Worm (Caenorhabditis elegans) whole organism, midembryonic: ENCODE results near the gene F44E5.4.

ENCODE experiments used
- T22C8.4 ChIP-seq: fragments of 200-800 bp; sonication (Bioruptor generic); IDR thresholded peaks from 2 replicates; pipeline ENCODE4 v1.3.6; 2022; ENCODE audit warnings: missing genetic modification characterization, missing compliant biosample characterization
- cog-1 ChIP-seq: sonication (generic microtip); optimal IDR thresholded peaks from 2 replicates; lab custom pipeline; 2016; ENCODE audit warnings: missing genetic modification characterization, missing compliant biosample characterization
- med-1 ChIP-seq: sonication (generic microtip); optimal IDR thresholded peaks from 2 replicates; lab custom pipeline; 2017; ENCODE audit warnings: missing genetic modification characterization, mild to moderate bottlenecking, missing compliant biosample characterization, antibody characterized with exemption, missing genetic modification reagents; ENCODE audit not compliant: insufficient read depth
- ref-1 ChIP-seq: fragments of 200-800 bp; sonication (Bioruptor generic); conservative IDR thresholded peaks from 2 replicates; pipeline ENCODE4 v1.3.6; 2022; ENCODE audit warnings: missing genetic modification reagents, missing genetic modification characterization, missing compliant biosample characterization
- tab-1 ChIP-seq: fragments of 200-800 bp; sonication (Bioruptor generic); IDR thresholded peaks from 2 replicates; pipeline ENCODE4 v1.3.6; 2022; ENCODE audit warnings: missing genetic modification characterization, missing compliant biosample characterization
- ztf-23 ChIP-seq: fragments of 200-800 bp; sonication (Bioruptor generic); IDR thresholded peaks from 2 replicates; pipeline ENCODE4 v1.3.6; 2022; ENCODE audit warnings: missing genetic modification reagents, missing genetic modification characterization, missing compliant biosample characterization

- TF ChIP-seq T22C8.4 (GFP tag; lab: Robert Waterston, UW), result no peak
- TF ChIP-seq ref-1 (GFP tag; lab: Robert Waterston, UW), result no peak
- no peak for TF ChIP-seq med-1 (GFP tag; lab: Kevin White, UChicago)
- TF ChIP-seq cog-1, result no peak
- TF ChIP-seq ztf-23 (GFP tag; lab: Robert Waterston, UW), result no peak
- no peak for TF ChIP-seq tab-1 (GFP tag; lab: Robert Waterston, UW)
These were observed 19.9 kb downstream of the F44E5.4 start, which contains the start of gene ctsa-1.2 for ce11 chrII:11739199-11739598.
